Fruit fly (Drosophila melanogaster): ENCODE data around the gene tctn.

tctn gene

dm6 chr2L:6078757-6079351 lies 51.6 kb downstream of the tctn start:
- TF ChIP-seq CG32532 (GFP tag; IDR thresholded peaks at IDR 0.05) (no peak), CG14860 (GFP tag; IDR thresholded peaks at IDR 0.05; ENCODE audit: partially characterized antibody) (peak; percentile 20; the same call in 1 of the 3 replicates), Gug (GFP tag; IDR thresholded peaks at IDR 0.05) (no peak), tup (GFP tag; optimal IDR thresholded peaks at IDR 0.05) (no peak), CG1024 (GFP tag; IDR thresholded peaks at IDR 0.05) (no peak), HmgD (GFP tag; optimal IDR thresholded peaks at IDR 0.05) (peak; percentile 58), CG3995 (GFP tag; optimal IDR thresholded peaks at IDR 0.05) (no peak), yki (optimal IDR thresholded peaks at IDR 0.05) (peak; percentile 12), insv (GFP tag; optimal IDR thresholded peaks at IDR 0.05) (peak in 1 of 2 experiments; percentile 74), CG18599 (GFP tag; optimal IDR thresholded peaks at IDR 0.05) (no peak), abd-A (tag; optimal IDR thresholded peaks at IDR 0.05) (peak; percentile 55), CG9437 (GFP tag; optimal IDR thresholded peaks at IDR 0.05) (no peak), E2f2 (GFP tag; IDR thresholded peaks at IDR 0.05) (no peak), D19B (GFP tag; optimal IDR thresholded peaks at IDR 0.05) (no peak), gcm2 (GFP tag; optimal IDR thresholded peaks at IDR 0.05) (peak; percentile 25), Xrp1 (GFP tag; IDR thresholded peaks at IDR 0.05) (0 out of 2 replicates have a peak, but pooled peaks have one; percentile 11), Tbp (GFP tag; optimal IDR thresholded peaks at IDR 0.05) (peak; percentile 57), D19A (tag; optimal IDR thresholded peaks at IDR 0.05) (peak; percentile 30), CG8478 (optimal IDR thresholded peaks at IDR 0.05) (peak; percentile 75), CG15479 (GFP tag; optimal IDR thresholded peaks at IDR 0.05) (peak; percentile 100), mld (GFP tag; IDR thresholded peaks at IDR 0.05; ENCODE audit: partially characterized antibody) (0 out of 3 replicates have a peak, but pooled peaks have one; percentile 37), CG8765 (GFP tag; IDR thresholded peaks at IDR 0.05) (peak; percentile 39; the same call in 1 of the 2 replicates), nmo (GFP tag; optimal IDR thresholded peaks at IDR 0.05) (peak; percentile 51), ac (GFP tag; optimal IDR thresholded peaks at IDR 0.05) (peak; percentile 34), ERR (GFP tag; optimal IDR thresholded peaks at IDR 0.05) (no peak), inv (GFP tag; IDR thresholded peaks at IDR 0.05; ENCODE audit: partially characterized antibody) (no peak), D (optimal IDR thresholded peaks at IDR 0.05) (peak; percentile 50), D (GFP tag; optimal IDR thresholded peaks at IDR 0.05) (peak; percentile 11), CG17385 (GFP tag; optimal IDR thresholded peaks at IDR 0.05) (peak; percentile 79), CG3065 (GFP tag; optimal IDR thresholded peaks at IDR 0.05) (no peak), Max (GFP tag; optimal IDR thresholded peaks at IDR 0.05) (peak; percentile 84), CG7745 (tag; optimal IDR thresholded peaks at IDR 0.05) (peak; percentile 60), pros (GFP tag; optimal IDR thresholded peaks at IDR 0.05) (peak; percentile 95), dan (GFP tag; IDR thresholded peaks at IDR 0.05) (no peak), her (GFP tag; optimal IDR thresholded peaks at IDR 0.05) (no peak), ranshi (GFP tag; IDR thresholded peaks at IDR 0.05) (no peak), CG9932 (GFP tag; IDR thresholded peaks at IDR 0.05) (no peak), tll (GFP tag; optimal IDR thresholded peaks at IDR 0.05) (peak in 1 of 2 experiments; percentile 98), rib (GFP tag; IDR thresholded peaks at IDR 0.05) (peak; percentile 92), Hey (tag; optimal IDR thresholded peaks at IDR 0.05) (peak; percentile 67), CG8290 (GFP tag; optimal IDR thresholded peaks at IDR 0.05) (no peak), CG8290 (tag; optimal IDR thresholded peaks at IDR 0.05) (no peak), Hmr (GFP tag; optimal IDR thresholded peaks at IDR 0.05) (no peak), CG1233 (GFP tag; optimal IDR thresholded peaks at IDR 0.05) (no peak), Trl (optimal IDR thresholded peaks at IDR 0.05) (peak; percentile 10 to 83), Trl (GFP tag; optimal IDR thresholded peaks at IDR 0.05) (no peak), ATbp (GFP tag; optimal IDR thresholded peaks at IDR 0.05) (no peak), Xbp1 (GFP tag; optimal IDR thresholded peaks at IDR 0.05) (peak; percentile 14), psq (GFP tag; optimal IDR thresholded peaks at IDR 0.05) (no peak), al (GFP tag; IDR thresholded peaks at IDR 0.05) (no peak), CG10979 (tag; optimal IDR thresholded peaks at IDR 0.05) (peak; percentile 31), so (GFP tag; IDR thresholded peaks at IDR 0.05) (no peak)

Data from whole organism, embryonic.